Fruit fly (Drosophila melanogaster): ENCODE results near the gene inaF-D.

inaF-D gene

dm6 chrX:11685918-11686640 lies 42.8 kb downstream of the inaF-D start:
- peak; percentile 18 for TF ChIP-seq CG17801 (GFP tag; optimal IDR thresholded peaks at IDR 0.05; ENCODE audit: partially characterized antibody)

dm6 chrX:11684462-11684861 lies 44.4 kb downstream of the inaF-D start:
- peak; percentile 28 for TF ChIP-seq CG17801 (GFP tag; optimal IDR thresholded peaks at IDR 0.05; ENCODE audit: partially characterized antibody)

- peak; percentile 47 for TF ChIP-seq CG17801 (GFP tag; optimal IDR thresholded peaks at IDR 0.05; ENCODE audit: partially characterized antibody)
Observed at dm6 chrX:11683480-11683879, 45.4 kb downstream of the inaF-D start.

dm6 chrX:11681558-11682551 lies 47.0 kb downstream of the inaF-D start:
- TF ChIP-seq CG17801 (GFP tag; optimal IDR thresholded peaks at IDR 0.05; ENCODE audit: partially characterized antibody) = peak; percentile 69

- peak; percentile 74 for TF ChIP-seq CG17801 (GFP tag; optimal IDR thresholded peaks at IDR 0.05; ENCODE audit: partially characterized antibody)
Observed at dm6 chrX:11680405-11680804, 48.5 kb downstream of the inaF-D start.

- TF ChIP-seq CG17801 (GFP tag; optimal IDR thresholded peaks at IDR 0.05; ENCODE audit: partially characterized antibody) = peak; percentile 1
Observed at dm6 chrX:11679461-11679860, 49.4 kb downstream of the inaF-D start.

dm6 chrX:11678539-11679040 lies 50.3 kb downstream of the inaF-D start, which contains the start of the genes Vlet and bif:
Gene Vlet, minus strand, starts transcription at chrX:11678589.
Gene bif, plus strand, starts transcription at chrX:11678970.
- peak; percentile 74 for TF ChIP-seq CG17801 (GFP tag; optimal IDR thresholded peaks at IDR 0.05; ENCODE audit: partially characterized antibody)

All from ovary, adult (tissue).